Fruit fly (Drosophila melanogaster): ENCODE data around the gene Cox11.
A peak's percentile ranks its signal among the peaks of the same experiment; 100 is the strongest.

Cox11 gene

DNA sequence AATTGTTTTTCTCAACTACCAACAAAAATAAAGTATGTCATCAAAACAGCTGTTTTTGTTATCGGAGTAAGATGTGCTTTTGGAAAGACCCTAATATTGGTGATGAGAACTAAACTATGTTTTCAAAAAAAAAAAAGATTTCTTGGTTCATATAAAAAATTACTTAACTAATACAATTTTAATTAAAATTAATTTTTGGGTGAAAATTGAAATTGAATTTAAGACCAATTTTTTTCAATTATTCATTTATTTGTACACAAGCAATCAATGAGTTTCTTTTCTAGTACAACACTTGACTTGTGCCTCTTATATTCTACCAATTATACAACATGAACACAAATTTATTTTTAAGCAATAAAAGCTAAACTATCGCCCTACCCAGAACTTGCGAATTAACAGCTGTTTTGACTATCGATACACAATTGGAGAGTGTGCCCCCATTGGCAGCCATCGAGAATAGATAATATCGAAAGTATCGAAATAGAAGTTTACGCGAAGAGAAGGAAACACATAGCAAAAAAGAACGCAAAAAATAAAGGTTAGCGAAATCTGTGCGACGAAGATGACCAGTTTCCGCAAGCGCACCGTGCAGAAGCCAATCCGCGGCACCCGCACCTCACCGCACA, 2.8 kb upstream of the Cox11 start, which contains the start of the genes Vps52 and Elp4 (continued):
- TF ChIP-seq Ptx1 (GFP tag; IDR thresholded peaks at IDR 0.05) (peak; percentile 68), CG2875 (GFP tag; optimal IDR thresholded peaks at IDR 0.05) (peak; percentile 16), Ets65A (GFP tag) (peak; percentile 85), tup (GFP tag; optimal IDR thresholded peaks at IDR 0.05) (no peak), CG30431 (GFP tag; optimal IDR thresholded peaks at IDR 0.05) (peak; percentile 21), gro (GFP tag; optimal IDR thresholded peaks at IDR 0.05) (peak; percentile 56), CG6854 (GFP tag; optimal IDR thresholded peaks at IDR 0.05) (no peak), ranshi (GFP tag; IDR thresholded peaks at IDR 0.05) (peak; percentile 57; the same call in 1 of the 2 replicates), CG18262 (tag; optimal IDR thresholded peaks at IDR 0.05) (peak; percentile 81), slbo (GFP tag; IDR thresholded peaks at IDR 0.05) (peak; percentile 74), MBD-R2 (GFP tag; IDR thresholded peaks at IDR 0.05) (peak; percentile 67), Nf-YC (tag; optimal IDR thresholded peaks at IDR 0.05) (peak; percentile 82), prd (optimal IDR thresholded peaks at IDR 0.05) (no peak), prd (GFP tag; IDR thresholded peaks at IDR 0.05) (peak; percentile 75), Jarid2 (GFP tag; optimal IDR thresholded peaks at IDR 0.05) (no peak), cwo (GFP tag; optimal IDR thresholded peaks at IDR 0.05) (peak; percentile 40), CG7271 (tag; optimal IDR thresholded peaks at IDR 0.05) (peak; percentile 28), CG18011 (GFP tag; optimal IDR thresholded peaks at IDR 0.05) (peak; percentile 40), z (GFP tag; IDR thresholded peaks at IDR 0.05) (no peak), unpg (GFP tag; optimal IDR thresholded peaks at IDR 0.05) (peak; percentile 75), CG7786 (GFP tag; optimal IDR thresholded peaks at IDR 0.05) (peak; percentile 30), seq (GFP tag; IDR thresholded peaks at IDR 0.05) (peak; percentile 51; the same call in 1 of the 2 replicates), MTF-1 (GFP tag; optimal IDR thresholded peaks at IDR 0.05; ENCODE audit: borderline replicate concordance) (no peak), CG14014 (GFP tag; IDR thresholded peaks at IDR 0.05) (peak; percentile 82), CG7839 (tag; optimal IDR thresholded peaks at IDR 0.05) (peak; percentile 84), dpn (GFP tag; optimal IDR thresholded peaks at IDR 0.05) (peak; percentile 65 to 74), NK7.1 (GFP tag; optimal IDR thresholded peaks at IDR 0.05) (peak; percentile 20), CG2712 (tag; optimal IDR thresholded peaks at IDR 0.05) (peak; percentile 84), Dp (GFP tag; optimal IDR thresholded peaks at IDR 0.05) (peak; percentile 30), Lim3 (GFP tag; IDR thresholded peaks at IDR 0.05) (no peak), CG10267 (tag; optimal IDR thresholded peaks at IDR 0.05) (peak; percentile 75), cas (GFP tag; IDR thresholded peaks at IDR 0.05) (no peak), CG1647 (GFP tag; optimal IDR thresholded peaks at IDR 0.05) (peak; percentile 45), CG11695 (GFP tag; IDR thresholded peaks at IDR 0.05) (peak; percentile 68; the same call in 2 of the 3 replicates), CG2202 (tag; optimal IDR thresholded peaks at IDR 0.05) (no peak), sc (optimal IDR thresholded peaks at IDR 0.05) (no peak), sc (GFP tag; optimal IDR thresholded peaks at IDR 0.05) (peak; percentile 60), PHDP (tag; optimal IDR thresholded peaks at IDR 0.05) (peak; percentile 77), Eip74EF (GFP tag; optimal IDR thresholded peaks at IDR 0.05) (no peak), CG10274 (GFP tag; optimal IDR thresholded peaks at IDR 0.05) (peak; percentile 12), dm (GFP tag; optimal IDR thresholded peaks at IDR 0.05) (peak; percentile 43), fd102C (GFP tag; optimal IDR thresholded peaks at IDR 0.05) (no peak), corto (GFP tag; optimal IDR thresholded peaks at IDR 0.05) (no peak), H15 (GFP tag; IDR thresholded peaks at IDR 0.05) (peak; percentile 59; the same call in 1 of the 3 replicates), Ravus (GFP tag; IDR thresholded peaks at IDR 0.05) (no peak; the same call in 1 of the 2 replicates), slou (GFP tag; optimal IDR thresholded peaks at IDR 0.05) (peak; percentile 79), CG14667 (GFP tag; IDR thresholded peaks at IDR 0.05) (peak; percentile 28; the same call in 1 of the 2 replicates), Neu2 (GFP tag; optimal IDR thresholded peaks at IDR 0.05; ENCODE audit: borderline replicate concordance) (no peak), CG15514 (GFP tag; optimal IDR thresholded peaks at IDR 0.05) (peak; percentile 39), HmgZ (tag; optimal IDR thresholded peaks at IDR 0.05) (peak; percentile 66)

All from whole organism, embryonic.